Fruit fly (Drosophila melanogaster): ENCODE results near the gene CG9609.

Gene CG9609

DNA sequence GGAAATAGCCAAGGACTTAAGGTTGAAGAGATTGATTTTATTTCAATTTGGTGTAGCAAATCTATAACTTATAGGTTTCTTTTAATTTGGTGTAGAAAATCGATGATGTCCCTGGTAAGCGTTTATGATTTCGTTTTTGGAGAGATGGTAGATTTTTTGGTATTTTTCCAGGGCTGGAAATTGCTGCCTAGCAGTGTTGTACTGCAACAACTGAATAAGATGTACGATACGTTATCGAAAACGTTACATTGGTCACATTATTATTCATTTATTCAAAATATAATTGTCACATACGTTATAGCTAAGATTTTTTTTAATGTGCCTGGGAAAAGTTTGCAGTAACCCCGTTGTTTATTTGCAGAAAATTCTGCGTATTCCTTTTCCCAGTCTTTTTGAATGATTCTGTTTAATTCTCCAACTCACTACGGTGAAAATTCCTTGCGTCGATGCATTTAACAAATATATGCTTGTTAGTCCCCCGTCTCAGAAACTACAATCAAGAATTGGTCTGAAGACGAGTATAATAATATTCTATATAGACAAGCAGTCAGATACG is at the start of gene CG9609, which contains the start of gene Sap30:
Gene CG9609 (minus strand): TSS at position 149 of the 556 bp plus-strand sequence.
Gene Sap30 (plus strand): TSS at position 424 of the 556 bp plus-strand sequence.
- TF ChIP-seq CG8478 (optimal IDR thresholded peaks at IDR 0.05) (no peak), Dll (optimal IDR thresholded peaks at IDR 0.05) (no peak), pan (optimal IDR thresholded peaks at IDR 0.05) (no peak), psq (optimal IDR thresholded peaks at IDR 0.05) (no peak), usp (GFP tag; optimal IDR thresholded peaks at IDR 0.05) (no peak), EcR (GFP tag; optimal IDR thresholded peaks at IDR 0.05) (no peak)

dm6 chrX:16836091-16836799 is 49.4 kb upstream of the CG9609 start:
- TF ChIP-seq psq (optimal IDR thresholded peaks at IDR 0.05) = no peak
- no peak for TF ChIP-seq CG8478 (optimal IDR thresholded peaks at IDR 0.05)
- no peak for TF ChIP-seq EcR (GFP tag; optimal IDR thresholded peaks at IDR 0.05)
- TF ChIP-seq Dll (optimal IDR thresholded peaks at IDR 0.05) = no peak
- no peak for TF ChIP-seq pan (optimal IDR thresholded peaks at IDR 0.05)
- no peak for TF ChIP-seq usp (GFP tag; optimal IDR thresholded peaks at IDR 0.05)

dm6 chrX:16835304-16835703 is 48.5 kb upstream of the CG9609 start, which contains the start of the genes CG13004 and CG46306:
Gene CG13004, minus strand, starts transcription at chrX:16835520.
Gene CG46306, minus strand, starts transcription at chrX:16835520.
- TF ChIP-seq Dll (optimal IDR thresholded peaks at IDR 0.05) = no peak
- TF ChIP-seq pan (optimal IDR thresholded peaks at IDR 0.05) = no peak
- no peak for TF ChIP-seq CG8478 (optimal IDR thresholded peaks at IDR 0.05)
- no peak for TF ChIP-seq psq (optimal IDR thresholded peaks at IDR 0.05)
- TF ChIP-seq EcR (GFP tag; optimal IDR thresholded peaks at IDR 0.05) = no peak
- TF ChIP-seq usp (GFP tag; optimal IDR thresholded peaks at IDR 0.05) = no peak

DNA sequence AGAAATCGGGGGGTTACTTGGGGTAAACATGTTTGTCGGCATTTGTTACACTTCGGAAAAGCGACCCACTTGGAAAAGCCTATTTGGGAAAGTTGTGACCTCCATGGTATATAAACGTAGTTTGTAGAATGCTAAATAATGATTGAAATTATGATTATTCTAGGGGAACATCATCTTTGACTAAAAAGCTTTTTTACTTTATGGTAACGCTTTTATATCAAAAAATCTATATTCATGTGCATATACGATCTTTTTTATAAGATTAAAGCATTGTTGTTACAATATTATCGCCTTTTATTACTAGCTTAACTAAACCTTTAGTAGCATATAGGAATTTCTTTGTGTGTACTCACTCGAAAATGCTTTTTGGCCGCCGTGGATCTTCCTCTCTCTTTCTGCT is 47.5 kb upstream of the CG9609 start:
- no peak for TF ChIP-seq CG8478 (optimal IDR thresholded peaks at IDR 0.05)
- no peak for TF ChIP-seq usp (GFP tag; optimal IDR thresholded peaks at IDR 0.05)
- no peak for TF ChIP-seq Dll (optimal IDR thresholded peaks at IDR 0.05)
- no peak for TF ChIP-seq psq (optimal IDR thresholded peaks at IDR 0.05)

DNA sequence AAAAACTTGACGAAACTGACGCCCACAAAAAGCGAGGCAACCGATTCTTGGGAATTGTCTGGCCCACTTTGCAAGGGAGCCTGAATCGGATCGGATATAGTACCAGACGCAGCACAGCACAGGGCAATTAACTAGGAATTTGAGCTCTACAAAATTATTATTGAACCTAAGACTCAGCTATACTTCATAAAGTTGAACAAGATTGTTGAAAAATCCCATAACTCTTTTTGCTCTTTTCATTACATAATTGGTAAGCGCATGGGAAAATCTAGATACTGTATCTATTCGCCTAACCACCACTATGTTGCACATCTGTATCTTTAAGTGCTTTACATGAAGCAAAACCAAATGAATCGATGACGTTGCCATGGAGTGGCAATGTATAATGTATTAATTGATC is 46.3 kb upstream of the CG9609 start:
- TF ChIP-seq EcR (GFP tag; optimal IDR thresholded peaks at IDR 0.05) (no peak), usp (GFP tag; optimal IDR thresholded peaks at IDR 0.05) (no peak), pan (optimal IDR thresholded peaks at IDR 0.05) (no peak), psq (optimal IDR thresholded peaks at IDR 0.05) (no peak), CG8478 (optimal IDR thresholded peaks at IDR 0.05) (no peak)

DNA sequence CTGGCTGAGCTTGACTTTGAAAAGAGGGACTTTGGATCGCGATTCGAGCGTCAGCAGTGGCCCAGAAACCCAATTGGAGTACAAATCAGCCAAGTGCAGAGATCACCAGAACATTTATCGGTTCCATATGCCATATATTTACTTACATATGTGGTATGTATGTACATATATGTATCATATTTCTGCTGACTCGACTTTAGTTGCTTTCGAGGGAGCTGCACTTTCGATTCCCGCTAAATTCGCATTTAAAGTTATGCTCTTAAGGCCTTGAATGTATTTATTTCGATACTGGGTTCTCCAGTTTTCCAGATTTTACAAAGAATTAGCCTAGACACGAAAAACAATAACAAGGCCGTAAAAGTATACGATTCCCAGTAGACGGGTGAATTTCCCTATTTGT is 45.0 kb upstream of the CG9609 start:
- TF ChIP-seq Dll (optimal IDR thresholded peaks at IDR 0.05) (no peak), CG8478 (optimal IDR thresholded peaks at IDR 0.05) (no peak), EcR (GFP tag; optimal IDR thresholded peaks at IDR 0.05) (no peak), psq (optimal IDR thresholded peaks at IDR 0.05) (no peak), usp (GFP tag; optimal IDR thresholded peaks at IDR 0.05) (no peak), pan (optimal IDR thresholded peaks at IDR 0.05) (no peak)

- TF ChIP-seq psq (optimal IDR thresholded peaks at IDR 0.05) = no peak
- no peak for TF ChIP-seq Dll (optimal IDR thresholded peaks at IDR 0.05)
- TF ChIP-seq pan (optimal IDR thresholded peaks at IDR 0.05) = no peak
- TF ChIP-seq EcR (GFP tag; optimal IDR thresholded peaks at IDR 0.05) = no peak
- no peak for TF ChIP-seq usp (GFP tag; optimal IDR thresholded peaks at IDR 0.05)
- TF ChIP-seq CG8478 (optimal IDR thresholded peaks at IDR 0.05) = no peak
These were observed 43.3 kb upstream of the CG9609 start for dm6 chrX:16830081-16830480.

DNA sequence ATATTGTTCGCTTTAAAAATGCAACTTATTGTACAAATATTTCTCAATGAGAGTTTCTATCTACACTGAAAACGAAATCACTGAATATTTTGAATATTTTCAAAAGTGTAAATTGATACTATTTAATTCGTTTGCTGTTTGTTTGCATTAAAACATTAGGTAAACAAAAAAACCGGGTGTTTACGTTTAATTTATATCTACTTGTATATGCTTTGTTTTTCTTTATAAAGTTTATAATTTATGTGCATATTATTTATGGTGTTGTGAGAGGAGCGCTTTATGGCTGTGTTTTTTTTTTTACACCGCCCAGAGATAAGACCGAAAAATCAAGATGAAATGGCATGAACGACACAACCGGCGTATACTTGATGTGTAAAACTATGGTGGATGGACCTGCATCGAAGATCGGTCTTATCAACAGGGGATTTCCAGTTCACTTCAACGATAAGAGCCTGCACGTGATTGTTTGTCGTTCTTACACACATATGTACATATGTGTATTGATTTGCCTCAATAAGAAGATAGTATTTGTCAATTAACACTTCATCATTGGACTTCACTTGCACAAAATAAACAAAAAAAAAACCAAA is 42.7 kb upstream of the CG9609 start:
- no peak for TF ChIP-seq psq (optimal IDR thresholded peaks at IDR 0.05)
- TF ChIP-seq EcR (GFP tag; optimal IDR thresholded peaks at IDR 0.05) = no peak
- TF ChIP-seq CG8478 (optimal IDR thresholded peaks at IDR 0.05) = no peak
- TF ChIP-seq usp (GFP tag; optimal IDR thresholded peaks at IDR 0.05) = no peak
- TF ChIP-seq pan (optimal IDR thresholded peaks at IDR 0.05) = no peak
- TF ChIP-seq Dll (optimal IDR thresholded peaks at IDR 0.05) = no peak

DNA sequence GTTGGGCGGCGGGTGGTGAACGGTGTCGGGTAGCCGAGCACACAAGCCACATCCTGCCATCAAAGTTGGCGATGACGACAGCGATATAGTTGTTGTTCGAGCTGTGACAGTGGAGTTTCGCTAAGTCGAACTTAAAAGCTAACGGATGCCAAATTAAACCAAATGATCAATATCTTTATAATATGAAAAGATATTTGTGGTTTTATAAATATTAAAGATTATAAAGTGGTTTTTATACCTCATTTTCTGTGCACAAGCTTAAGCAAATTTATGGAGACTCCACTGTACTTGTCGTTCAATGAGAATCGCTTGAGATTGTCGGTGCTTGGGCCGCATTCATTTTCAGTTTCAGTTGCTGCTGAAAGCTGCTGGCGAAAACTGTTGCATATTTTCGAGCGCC is 35.3 kb upstream of the CG9609 start:
- TF ChIP-seq psq (optimal IDR thresholded peaks at IDR 0.05) = no peak
- no peak for TF ChIP-seq pan (optimal IDR thresholded peaks at IDR 0.05)
- no peak for TF ChIP-seq EcR (GFP tag; optimal IDR thresholded peaks at IDR 0.05)
- TF ChIP-seq CG8478 (optimal IDR thresholded peaks at IDR 0.05) = no peak
- TF ChIP-seq usp (GFP tag; optimal IDR thresholded peaks at IDR 0.05) = no peak
- no peak for TF ChIP-seq Dll (optimal IDR thresholded peaks at IDR 0.05)

- TF ChIP-seq usp (GFP tag; optimal IDR thresholded peaks at IDR 0.05) (no peak), pan (optimal IDR thresholded peaks at IDR 0.05) (no peak), EcR (GFP tag; optimal IDR thresholded peaks at IDR 0.05) (no peak), psq (optimal IDR thresholded peaks at IDR 0.05) (no peak), Dll (optimal IDR thresholded peaks at IDR 0.05) (no peak)
These were observed 34.4 kb upstream of the CG9609 start for dm6 chrX:16821216-16821615.

dm6 chrX:16820665-16821064 is 33.9 kb upstream of the CG9609 start:
- TF ChIP-seq EcR (GFP tag; optimal IDR thresholded peaks at IDR 0.05) = no peak
- no peak for TF ChIP-seq usp (GFP tag; optimal IDR thresholded peaks at IDR 0.05)
- TF ChIP-seq Dll (optimal IDR thresholded peaks at IDR 0.05) = no peak
- TF ChIP-seq pan (optimal IDR thresholded peaks at IDR 0.05) = no peak
- TF ChIP-seq CG8478 (optimal IDR thresholded peaks at IDR 0.05) = no peak

- no peak for TF ChIP-seq EcR (GFP tag; optimal IDR thresholded peaks at IDR 0.05)
- TF ChIP-seq pan (optimal IDR thresholded peaks at IDR 0.05) = no peak
These were observed 31.4 kb upstream of the CG9609 start for dm6 chrX:16818186-16818585.

Measured in whole organism.